Worm (Caenorhabditis elegans): ENCODE data around the gene ZC239.5.
"Not testable (repeated sequence)": the region's sequence is repeated elsewhere in the genome, so short reads cannot be mapped to it uniquely, and the experiment has no call there.

DNA sequence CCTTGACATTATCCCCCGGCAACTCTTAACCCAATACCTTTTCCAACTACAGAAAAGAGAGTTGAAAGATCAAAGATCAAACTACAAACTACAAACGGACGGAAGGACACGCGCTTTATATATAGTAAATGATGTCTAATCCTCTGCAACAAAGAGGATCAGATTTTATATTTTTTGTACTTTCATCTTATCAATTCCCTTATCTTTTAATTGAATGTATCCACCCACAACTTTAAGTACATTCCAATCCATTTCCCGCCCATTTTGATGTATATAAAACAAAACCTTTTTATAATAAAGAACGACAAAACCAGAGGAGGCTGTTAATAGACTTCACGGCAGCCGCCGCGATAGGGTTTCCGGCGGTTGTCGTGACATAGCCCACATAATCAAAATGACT, 32.8 kb upstream of the ZC239.5 start, which contains the start of gene sri-40:
- not testable (repeated sequence) for TF ChIP-seq ztf-25 (GFP tag; IDR thresholded peaks at IDR 0.05); dpff-1 (tag; optimal IDR thresholded peaks at IDR 0.05); tbx-9 (tag; optimal IDR thresholded peaks at IDR 0.05; ENCODE audit: borderline replicate concordance); lin-40 (tag; optimal IDR thresholded peaks at IDR 0.05); F57A8.1 (GFP tag; optimal IDR thresholded peaks at IDR 0.05); ama-1 (optimal IDR thresholded peaks at IDR 0.05); ama-1 (GFP tag; optimal IDR thresholded peaks at IDR 0.05)
